Worm (Caenorhabditis elegans): ENCODE measurements around the gene B0304.2.

B0304.2 gene

ce11 chrII:4550783-4551182, 27.4 kb downstream of the B0304.2 start, which contains the start of gene K07E1.1:
TSS of gene K07E1.1 (plus strand) at chrII:4551083.
- TF ChIP-seq fos-1 (tag; optimal IDR thresholded peaks at IDR 0.05) (no peak), skn-1 (tag; optimal IDR thresholded peaks at IDR 0.05) (no peak), ces-1 (GFP tag; optimal IDR thresholded peaks at IDR 0.05) (no peak), hlh-4 (tag; optimal IDR thresholded peaks at IDR 0.05) (no peak), Y116A8C.19 (tag; optimal IDR thresholded peaks at IDR 0.05; ENCODE audit: borderline replicate concordance) (no peak), ceh-82 (tag; optimal IDR thresholded peaks at IDR 0.05) (no peak), isw-1 (GFP tag; IDR thresholded peaks at IDR 0.05) (no peak), hpl-2 (GFP tag; optimal IDR thresholded peaks at IDR 0.05) (no peak), hlh-17 (GFP tag; optimal IDR thresholded peaks at IDR 0.05; ENCODE audit: borderline replicate concordance) (no peak), zip-4 (GFP tag; optimal IDR thresholded peaks at IDR 0.05) (no peak)

- TF ChIP-seq irx-1 (tag; optimal IDR thresholded peaks at IDR 0.05) (no peak), fkh-10 (GFP tag; optimal IDR thresholded peaks at IDR 0.05) (no peak), swsn-7 (tag; optimal IDR thresholded peaks at IDR 0.05) (no peak), hlh-17 (GFP tag; optimal IDR thresholded peaks at IDR 0.05; ENCODE audit: borderline replicate concordance) (no peak), ceh-90 (tag; optimal IDR thresholded peaks at IDR 0.05) (no peak), dsc-1 (tag; optimal IDR thresholded peaks at IDR 0.05) (no peak), pqm-1 (tag; optimal IDR thresholded peaks at IDR 0.05) (peak; percentile 30), isw-1 (GFP tag; IDR thresholded peaks at IDR 0.05) (no peak), efl-3 (GFP tag; optimal IDR thresholded peaks at IDR 0.05) (no peak), ceh-88 (GFP tag; IDR thresholded peaks at IDR 0.05) (no peak), fkh-8 (tag; optimal IDR thresholded peaks at IDR 0.05) (no peak), mab-9 (GFP tag; IDR thresholded peaks at IDR 0.05) (no peak), nhr-76 (tag; optimal IDR thresholded peaks at IDR 0.05) (no peak), zip-4 (GFP tag; optimal IDR thresholded peaks at IDR 0.05) (no peak), nhr-90 (tag; optimal IDR thresholded peaks at IDR 0.05; ENCODE audit: poor library complexity) (peak; percentile 34), Y116A8C.19 (tag; optimal IDR thresholded peaks at IDR 0.05; ENCODE audit: borderline replicate concordance) (no peak), efl-1 (optimal IDR thresholded peaks at IDR 0.05) (no peak), efl-1 (GFP tag; optimal IDR thresholded peaks at IDR 0.05 in 1 of 2) (no peak), elt-2 (tag; optimal IDR thresholded peaks at IDR 0.05) (peak; percentile 76), dpl-1 (GFP tag; optimal IDR thresholded peaks at IDR 0.05) (no peak), nhr-28 (tag; optimal IDR thresholded peaks at IDR 0.05) (no peak), ces-1 (GFP tag; optimal IDR thresholded peaks at IDR 0.05) (no peak), nhr-237 (tag; optimal IDR thresholded peaks at IDR 0.05) (no peak), pax-3 (tag; optimal IDR thresholded peaks at IDR 0.05) (no peak), lin-39 (tag; optimal IDR thresholded peaks at IDR 0.05) (no peak), ceh-63 (GFP tag; optimal IDR thresholded peaks at IDR 0.05) (no peak), nhr-12 (tag; optimal IDR thresholded peaks at IDR 0.05) (no peak)
Measured at ce11 chrII:4552088-4552487, 28.7 kb downstream of the B0304.2 start.

ce11 chrII:4557487-4557886, 34.1 kb downstream of the B0304.2 start, which contains the start of gene M03A1.3:
TSS of gene M03A1.3 (plus strand) at chrII:4557787.
- TF ChIP-seq pag-3 (tag; optimal IDR thresholded peaks at IDR 0.05; ENCODE audit: borderline replicate concordance, insufficient read depth) (no peak), fkh-4 (tag; optimal IDR thresholded peaks at IDR 0.05; ENCODE audit: borderline replicate concordance) (no peak), ceh-90 (tag; optimal IDR thresholded peaks at IDR 0.05) (no peak)

- TF ChIP-seq nhr-20 (tag; optimal IDR thresholded peaks at IDR 0.05) (peak; percentile 19), nhr-85 (tag) (peak; percentile 83), zip-4 (GFP tag; optimal IDR thresholded peaks at IDR 0.05) (no peak), blmp-1 (tag; optimal IDR thresholded peaks at IDR 0.05) (peak; percentile 35), lin-35 (GFP tag; optimal IDR thresholded peaks at IDR 0.05) (no peak), lin-14 (GFP tag; optimal IDR thresholded peaks at IDR 0.05) (peak; percentile 26), snu-23 (GFP tag; optimal IDR thresholded peaks at IDR 0.05) (peak; percentile 4), rnt-1 (tag; optimal IDR thresholded peaks at IDR 0.05) (peak; percentile 10)
Measured at ce11 chrII:4560068-4560467, 36.6 kb downstream of the B0304.2 start, which contains the start of gene M03A1.8. TSS of gene M03A1.8 (plus strand) at chrII:4560336.

Data from whole organism, L1 larva.